Fruit fly (Drosophila melanogaster) whole organism, wandering third instar larva: ENCODE results near the gene Rop.

Source experiments
- Abd-B ChIP-seq: fragments of >200 bp; optimal IDR thresholded peaks from 2 replicates; lab custom pipeline; 2017; ENCODE audit warnings: missing biosample characterization, missing genetic modification characterization
- CG32264 ChIP-seq: fragments of 200-800 bp; sonication (Bioruptor generic); optimal IDR thresholded peaks from 2 replicates; lab custom pipeline; 2016; ENCODE audit warnings: missing biosample characterization, missing genetic modification characterization
- CrebA ChIP-seq: fragments of 200-800 bp; sonication (Bioruptor generic); optimal IDR thresholded peaks from 2 replicates; lab custom pipeline; 2016; ENCODE audit warnings: missing biosample characterization, mild to moderate bottlenecking, missing genetic modification characterization, borderline replicate concordance
- Dfd ChIP-seq: fragments of >200 bp; optimal IDR thresholded peaks from 2 replicates; lab custom pipeline; 2017; ENCODE audit warnings: missing biosample characterization, missing genetic modification characterization
- Dif ChIP-seq: fragments of 200-275, 200-300 bp; sonication (Bioruptor generic); optimal IDR thresholded peaks from 2 replicates; lab custom pipeline; 2018; ENCODE audit warnings: missing biosample characterization, missing genetic modification characterization; ENCODE audit not compliant: partially characterized antibody
- HLH106 ChIP-seq: fragments of 200-800 bp; optimal IDR thresholded peaks from 3 replicates; lab custom pipeline; 2019; ENCODE audit warnings: missing biosample characterization, mild to moderate bottlenecking, missing genetic modification characterization, moderate library complexity
- Hnf4 ChIP-seq: fragments of 200-800 bp; sonication (Bioruptor generic); optimal IDR thresholded peaks from 2 replicates; lab custom pipeline; 2016; ENCODE audit warnings: missing biosample characterization, mild to moderate bottlenecking, missing genetic modification characterization
- Hr78 ChIP-seq: fragments of >200 bp; optimal IDR thresholded peaks from 2 replicates; lab custom pipeline; 2017; ENCODE audit warnings: missing biosample characterization, missing genetic modification characterization
- Jra ChIP-seq: sonication (Bioruptor generic); optimal IDR thresholded peaks from 2 replicates; lab custom pipeline; 2016; ENCODE audit warnings: missing biosample characterization, missing genetic modification characterization
- Myc ChIP-seq: fragments of >200 bp; optimal IDR thresholded peaks from 2 replicates; lab custom pipeline; 2017
- N ChIP-seq: fragments of >200 bp; optimal IDR thresholded peaks from 2 replicates; lab custom pipeline; 2018; ENCODE audit warnings: missing biosample characterization, missing external identifiers, missing genetic modification characterization
- OdsH ChIP-seq: fragments of 200-800 bp; sonication (Bioruptor generic); optimal IDR thresholded peaks from 2 replicates; lab custom pipeline; 2016; ENCODE audit warnings: missing biosample characterization, mild to moderate bottlenecking, missing genetic modification characterization
- Rel ChIP-seq, 2 experiments: fragments of 200-800 bp; sonication (Bioruptor generic) in 1 of 2; optimal IDR thresholded peaks; 2 replicates in 1 of 2; 3 replicates in 1 of 2; lab custom pipeline; 2016 to 2019; ENCODE audit warnings: mild to moderate bottlenecking in 2 of 2, missing biosample characterization in 2 of 2, missing genetic modification characterization in 2 of 2, moderate library complexity in 1 of 2
- Sp1 ChIP-seq: fragments of 200-800 bp; sonication (Bioruptor generic); optimal IDR thresholded peaks from 3 replicates; lab custom pipeline; 2019; ENCODE audit warnings: missing biosample characterization, mild to moderate bottlenecking, missing genetic modification characterization, moderate library complexity
- Vsx2 ChIP-seq: fragments of 200-300, 225-300 bp; sonication (Bioruptor generic); optimal IDR thresholded peaks from 2 replicates; lab custom pipeline; 2018; ENCODE audit warnings: missing biosample characterization, missing genetic modification characterization; ENCODE audit not compliant: partially characterized antibody
- br ChIP-seq: fragments of 200-800 bp; sonication (Bioruptor generic); optimal IDR thresholded peaks from 2 replicates; lab custom pipeline; 2016; ENCODE audit warnings: missing biosample characterization, missing genetic modification characterization
- brk ChIP-seq: fragments of 200-800 bp; sonication (Bioruptor generic); optimal IDR thresholded peaks from 2 replicates; lab custom pipeline; 2016; ENCODE audit warnings: missing biosample characterization, mild to moderate bottlenecking, missing genetic modification characterization
- dl ChIP-seq, 2 experiments: fragments of 175-275, 200-275 bp in 1 of 2; fragments of 200-275 bp in 1 of 2; sonication (Bioruptor generic); optimal IDR thresholded peaks; lab custom pipeline; 2018; ENCODE audit warnings: mild to moderate bottlenecking in 2 of 2, missing biosample characterization in 2 of 2, missing genetic modification characterization in 2 of 2, moderate library complexity in 2 of 2; ENCODE audit not compliant: partially characterized antibody in 2 of 2, insufficient read depth in 1 of 2
- dmrt93B ChIP-seq: fragments of 200-800 bp; sonication (Bioruptor generic); optimal IDR thresholded peaks from 2 replicates; lab custom pipeline; 2018; ENCODE audit warnings: missing biosample characterization, mild to moderate bottlenecking, missing genetic modification characterization
- dsf ChIP-seq: sonication (Bioruptor generic); optimal IDR thresholded peaks from 2 replicates; lab custom pipeline; 2016; ENCODE audit warnings: missing biosample characterization, missing genetic modification characterization, borderline replicate concordance
- ey ChIP-seq: fragments of 200-800 bp; sonication (Bioruptor generic); optimal IDR thresholded peaks from 2 replicates; lab custom pipeline; 2016; ENCODE audit warnings: missing biosample characterization, missing genetic modification characterization
- foxo ChIP-seq, 2 experiments: fragments of 200-800 bp; sonication (Bioruptor generic); optimal IDR thresholded peaks; 2 replicates in 1 of 2; 3 replicates in 1 of 2; lab custom pipeline; 2016 to 2017; ENCODE audit warnings: missing biosample characterization in 2 of 2, missing genetic modification characterization in 2 of 2
- h ChIP-seq: fragments of 200-800 bp; sonication (Bioruptor generic); optimal IDR thresholded peaks from 3 replicates; lab custom pipeline; 2016; ENCODE audit warnings: missing biosample characterization, mild to moderate bottlenecking, missing genetic modification characterization
- jim ChIP-seq: fragments of 175-275, 200-325 bp; sonication (Bioruptor generic); optimal IDR thresholded peaks from 2 replicates; lab custom pipeline; 2016; ENCODE audit warnings: missing biosample characterization, mild to moderate bottlenecking, missing genetic modification characterization
- lola ChIP-seq: fragments of >200 bp; optimal IDR thresholded peaks from 2 replicates; lab custom pipeline; 2017; ENCODE audit warnings: missing biosample characterization, missing genetic modification characterization
- psq ChIP-seq: fragments of 200-800 bp; sonication (Bioruptor generic); optimal IDR thresholded peaks from 3 replicates; lab custom pipeline; 2017; ENCODE audit warnings: missing biosample characterization, mild to moderate bottlenecking, missing genetic modification characterization, moderate library complexity
- sage ChIP-seq: fragments of 200-800 bp; sonication (Bioruptor generic); optimal IDR thresholded peaks from 2 replicates; lab custom pipeline; 2016; ENCODE audit warnings: missing biosample characterization, mild to moderate bottlenecking, missing genetic modification characterization
- sv ChIP-seq: fragments of 200-800 bp; sonication (Bioruptor generic); optimal IDR thresholded peaks from 3 replicates; lab custom pipeline; 2016; ENCODE audit warnings: missing biosample characterization, missing genetic modification characterization
- tai ChIP-seq: sonication (Bioruptor generic); optimal IDR thresholded peaks from 2 replicates; lab custom pipeline; 2016; ENCODE audit warnings: missing biosample characterization, missing genetic modification characterization
- usp ChIP-seq: fragments of >200 bp; optimal IDR thresholded peaks from 2 replicates; lab custom pipeline; 2017; ENCODE audit warnings: missing biosample characterization, missing genetic modification characterization
- woc ChIP-seq: sonication (Bioruptor generic); optimal IDR thresholded peaks from 2 replicates; lab custom pipeline; 2016; ENCODE audit warnings: missing biosample characterization, mild to moderate bottlenecking, missing genetic modification characterization

Gene Rop

DNA sequence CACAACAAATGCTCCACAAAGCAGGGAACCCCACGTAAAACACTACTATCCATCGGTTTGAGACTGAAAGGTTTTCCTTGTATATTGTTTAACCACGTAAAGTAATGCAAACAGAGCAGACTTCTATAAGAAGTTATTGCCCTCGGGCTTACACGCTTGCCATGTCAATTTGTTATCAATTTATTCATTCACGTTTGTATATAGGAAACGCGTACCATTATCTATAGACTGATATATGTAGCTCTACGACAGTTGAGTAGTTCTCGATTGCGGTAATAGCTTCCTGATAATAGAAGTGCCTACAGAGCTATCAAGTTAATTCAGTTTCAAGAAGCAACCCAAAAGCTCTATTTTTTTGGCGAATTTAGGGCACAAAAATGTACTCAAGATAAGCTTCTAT is 39.6 kb downstream of the Rop start:
- TF ChIP-seq CrebA (GFP tag; lab: Kevin White, UChicago): no peak
- no peak for TF ChIP-seq dmrt93B (GFP tag; lab: Kevin White, UChicago)
- no peak for TF ChIP-seq sage (GFP tag; lab: Kevin White, UChicago)
- no peak for TF ChIP-seq Jra (GFP tag; lab: Kevin White, UChicago)
- TF ChIP-seq CG32264 (GFP tag; lab: Kevin White, UChicago): no peak
- TF ChIP-seq N (GFP tag; lab: Kevin White, UChicago): no peak
- TF ChIP-seq, all 38 proteins: peak for 0

DNA sequence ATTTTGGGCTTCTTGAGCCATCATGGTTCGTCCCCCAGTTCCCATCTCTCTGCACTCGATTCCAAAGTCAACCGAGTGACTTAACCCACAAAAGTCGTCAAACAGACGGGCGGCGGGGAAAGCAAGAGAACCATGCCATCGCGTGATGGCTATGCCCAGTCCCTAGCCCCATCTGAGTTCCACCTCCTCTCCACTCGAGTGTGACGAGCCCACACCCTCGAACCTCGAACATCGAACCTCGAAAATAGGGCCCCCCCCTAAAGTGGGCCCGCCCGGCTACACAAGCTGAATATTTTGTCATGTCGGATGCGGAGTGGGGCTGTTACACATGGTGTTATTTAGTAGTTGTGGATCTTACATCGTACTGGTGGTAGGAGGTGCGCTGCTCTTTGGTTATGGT is 42.2 kb downstream of the Rop start:
- TF ChIP-seq dmrt93B (GFP tag; lab: Kevin White, UChicago) (no peak), Vsx2 (GFP tag; lab: Kevin White, UChicago) (no peak), tai (GFP tag; lab: Kevin White, UChicago) (no peak), Dif (no peak), psq (GFP tag; lab: Kevin White, UChicago) (no peak), h (GFP tag; lab: Kevin White, UChicago) (no peak), Sp1 (GFP tag; lab: Kevin White, UChicago) (no peak), N (GFP tag; lab: Kevin White, UChicago) (no peak), usp (GFP tag; lab: Kevin White, UChicago) (no peak), woc (no peak), jim (GFP tag; lab: Kevin White, UChicago) (no peak), HLH106 (no peak), sage (GFP tag; lab: Kevin White, UChicago) (no peak), sv (GFP tag; lab: Kevin White, UChicago) (no peak), OdsH (GFP tag; lab: Kevin White, UChicago) (no peak)

DNA sequence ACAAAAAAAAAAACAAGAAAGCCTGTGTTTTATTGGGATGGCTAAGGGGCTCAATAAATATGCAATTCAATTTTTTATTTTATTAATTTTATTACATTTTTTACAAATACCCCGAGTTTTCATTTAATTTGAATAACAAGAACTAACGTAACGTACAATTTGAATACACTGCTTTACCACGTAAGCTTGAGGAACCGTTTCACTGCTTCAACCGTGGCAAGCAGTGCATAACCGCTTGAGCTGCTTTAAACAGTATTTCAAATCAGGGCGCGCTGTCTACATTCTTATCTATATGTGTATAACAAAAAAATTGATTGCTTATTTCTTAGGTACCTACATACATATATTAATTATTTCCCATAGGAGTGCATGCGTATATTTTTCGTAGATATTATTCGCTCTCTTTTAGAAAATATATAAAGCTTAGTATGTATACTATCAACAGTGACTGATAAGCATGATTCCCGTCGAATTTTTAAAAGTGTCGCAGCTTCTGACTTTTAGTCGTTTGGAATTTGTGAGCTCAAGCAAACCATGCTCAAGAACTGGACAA is 46.0 kb downstream of the Rop start, which contains the start of gene CG14990:
Gene CG14990, plus strand, starts transcription at position 503 of the 553 bp plus-strand sequence.
- TF ChIP-seq OdsH (GFP tag; lab: Kevin White, UChicago) (no peak), dl (GFP tag; optimal IDR thresholded peaks at IDR 0.05; lab: Kevin White, UChicago; ENCODE audit: insufficient read depth in 1 of 2, partially characterized antibody in 2 of 2) (no peak), br (GFP tag; lab: Kevin White, UChicago) (no peak), Myc (lab: Kevin White, UChicago) (peak; percentile 95), h (GFP tag; lab: Kevin White, UChicago) (no peak), CrebA (GFP tag; lab: Kevin White, UChicago) (no peak), usp (GFP tag; lab: Kevin White, UChicago) (no peak), Vsx2 (GFP tag; lab: Kevin White, UChicago) (no peak), Jra (GFP tag; lab: Kevin White, UChicago) (no peak), sv (GFP tag; lab: Kevin White, UChicago) (no peak), foxo (GFP tag; optimal IDR thresholded peaks at IDR 0.05; lab: Kevin White, UChicago) (no peak), CG32264 (GFP tag; lab: Kevin White, UChicago) (no peak), N (GFP tag; lab: Kevin White, UChicago) (peak; percentile 87), Hr78 (GFP tag; lab: Kevin White, UChicago) (no peak), sage (GFP tag; lab: Kevin White, UChicago) (no peak), Dfd (no peak)

DNA sequence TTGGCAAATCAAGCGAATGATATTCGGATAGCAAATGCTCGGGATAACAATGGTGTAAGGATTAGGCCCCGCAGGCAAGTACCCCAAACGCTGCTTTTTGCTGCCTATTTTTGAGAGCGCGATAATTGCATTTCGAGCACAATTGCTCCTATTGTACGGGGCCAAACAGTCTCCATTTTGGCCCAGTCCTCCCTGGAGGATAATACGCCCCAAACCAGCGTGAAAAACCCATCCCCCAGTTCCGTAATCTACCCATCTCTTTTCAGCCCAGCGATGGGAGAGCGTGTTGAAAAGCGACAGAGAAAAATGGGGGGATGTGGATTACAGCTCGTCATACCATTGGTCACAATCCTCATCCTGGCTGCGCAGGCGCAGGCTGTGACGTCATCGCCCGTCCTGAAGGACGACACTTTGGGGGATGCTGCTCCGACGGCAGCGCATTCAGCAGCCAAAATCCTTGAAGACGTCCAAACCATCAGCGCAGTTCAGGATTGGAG is 50.1 kb downstream of the Rop start, which contains the start of gene Gad1:
Gene Gad1, minus strand, starts transcription at position 51 of the 497 bp plus-strand sequence.
- TF ChIP-seq N (GFP tag; lab: Kevin White, UChicago): no peak
- no peak for TF ChIP-seq CrebA (GFP tag; lab: Kevin White, UChicago)
- TF ChIP-seq lola (GFP tag; lab: Kevin White, UChicago): no peak
- peak; percentile 35 for TF ChIP-seq Vsx2 (GFP tag; lab: Kevin White, UChicago)

DNA sequence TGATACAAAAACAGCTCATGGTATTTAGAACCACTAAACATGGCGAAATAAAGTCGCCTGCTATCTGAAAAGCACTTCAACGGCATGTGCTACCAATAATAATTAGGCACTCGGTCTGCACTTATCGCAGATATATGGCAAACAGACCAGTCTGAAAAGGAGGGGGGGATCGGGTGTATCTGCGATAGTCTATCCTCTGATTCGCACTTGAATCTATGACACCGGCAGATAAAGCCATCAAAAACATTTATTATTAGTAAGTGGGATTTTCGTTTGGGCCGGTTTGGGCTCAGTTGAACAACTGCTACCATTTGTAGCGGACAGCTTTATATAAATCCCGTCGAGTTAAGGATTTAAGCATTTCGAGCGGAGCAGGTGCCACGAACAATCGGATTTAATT is 51.5 kb downstream of the Rop start, which contains the start of gene CG14989:
Gene CG14989, plus strand, starts transcription at position 301 of the 400 bp plus-strand sequence.
- TF ChIP-seq Rel (GFP tag; optimal IDR thresholded peaks at IDR 0.05; lab: Kevin White, UChicago) (no peak), Rel (tag; optimal IDR thresholded peaks at IDR 0.05; lab: Kevin White, UChicago) (no peak), CG32264 (GFP tag; lab: Kevin White, UChicago) (no peak), Hnf4 (no peak), jim (GFP tag; lab: Kevin White, UChicago) (no peak), Abd-B (GFP tag; lab: Kevin White, UChicago) (no peak), Dif (no peak), Dfd (no peak), dsf (GFP tag; lab: Kevin White, UChicago) (no peak), ey (GFP tag; lab: Kevin White, UChicago) (no peak), usp (GFP tag; lab: Kevin White, UChicago) (no peak), brk (GFP tag; lab: Kevin White, UChicago) (no peak), h (GFP tag; lab: Kevin White, UChicago) (no peak)
- TF ChIP-seq, all 38 proteins: peak for 0
